Worm (Caenorhabditis elegans): ENCODE results near the gene mom-1.

Gene mom-1

DNA sequence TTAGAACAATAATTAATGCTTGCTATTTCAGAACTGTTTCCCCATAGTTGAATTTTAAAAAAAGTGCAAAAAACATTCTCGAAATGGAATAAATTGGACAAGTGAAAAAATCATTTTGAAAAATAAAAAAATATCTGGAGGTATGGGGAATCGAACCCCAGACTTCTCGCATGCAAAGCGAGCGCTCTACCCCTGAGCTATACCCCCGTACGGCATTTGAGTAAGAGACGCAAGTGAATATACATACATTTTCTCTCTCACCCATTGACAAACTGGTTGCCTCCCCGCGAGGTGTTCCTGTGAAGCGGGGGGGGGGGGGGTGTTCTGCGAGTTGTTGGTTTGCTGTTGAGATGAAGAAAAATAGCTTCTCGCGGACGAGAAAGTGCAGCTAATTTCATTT, 769 bp upstream of the mom-1 start (continued):
- TF ChIP-seq unc-62 (GFP tag; optimal IDR thresholded peaks at IDR 0.05): no peak

DNA sequence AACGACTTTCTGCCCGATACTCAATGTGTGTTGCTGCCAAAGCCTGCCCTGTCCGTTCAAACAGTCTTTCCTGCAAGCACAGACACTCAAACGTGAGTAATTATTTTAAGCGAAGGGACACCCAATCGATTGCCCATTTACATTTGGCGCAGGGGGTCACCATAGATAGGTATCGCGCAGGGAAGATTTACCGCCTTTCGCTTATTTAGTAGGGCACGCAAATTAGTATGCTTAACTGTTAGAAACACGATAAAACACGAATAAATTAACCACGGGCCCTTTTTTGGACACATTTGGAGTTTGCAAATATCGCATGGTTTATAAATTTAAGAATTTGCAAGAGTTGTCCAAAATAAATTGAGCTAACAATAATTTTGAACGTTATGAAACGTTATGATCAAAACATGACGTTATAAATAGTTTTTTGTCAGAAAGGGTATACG, 3.5 kb downstream of the mom-1 start:
- peak; percentile 99 for TF ChIP-seq sma-9 (GFP tag; optimal IDR thresholded peaks at IDR 0.05)
- TF ChIP-seq sma-9 (tag; optimal IDR thresholded peaks at IDR 0.05): peak; percentile 95
- TF ChIP-seq mab-5 (tag; optimal IDR thresholded peaks at IDR 0.05): peak; percentile 99
- TF ChIP-seq lin-13 (GFP tag; optimal IDR thresholded peaks at IDR 0.05): peak; percentile 99
- TF ChIP-seq nhr-6 (tag; optimal IDR thresholded peaks at IDR 0.05): peak; percentile 99
- peak; percentile 84 for TF ChIP-seq ztf-11 (tag; optimal IDR thresholded peaks at IDR 0.05)
- TF ChIP-seq ztf-4 (tag; optimal IDR thresholded peaks at IDR 0.05): peak; percentile 97
- TF ChIP-seq aly-2 (tag; optimal IDR thresholded peaks at IDR 0.05): peak; percentile 87
- peak; percentile 99 for TF ChIP-seq F13H6.1 (tag; optimal IDR thresholded peaks at IDR 0.05)
- peak; percentile 97 for TF ChIP-seq sem-4 (tag; optimal IDR thresholded peaks at IDR 0.05)
- peak; percentile 99 for TF ChIP-seq sma-3 (GFP tag; optimal IDR thresholded peaks at IDR 0.05)
- peak; percentile 99 for TF ChIP-seq nhr-237 (tag; optimal IDR thresholded peaks at IDR 0.05)
- TF ChIP-seq nhr-10 (tag; optimal IDR thresholded peaks at IDR 0.05): peak; percentile 99
- TF ChIP-seq unc-55 (GFP tag; optimal IDR thresholded peaks at IDR 0.05): peak; percentile 100
- peak; percentile 94 for TF ChIP-seq unc-62 (GFP tag; optimal IDR thresholded peaks at IDR 0.05)
- peak; percentile 93 for TF ChIP-seq lin-39 (tag; optimal IDR thresholded peaks at IDR 0.05)
- TF ChIP-seq gmeb-1 (tag; optimal IDR thresholded peaks at IDR 0.05): peak; percentile 96
- TF ChIP-seq alr-1 (tag; optimal IDR thresholded peaks at IDR 0.05): no peak
- TF ChIP-seq elt-3 (tag; optimal IDR thresholded peaks at IDR 0.05): peak; percentile 95
- peak; percentile 95 for TF ChIP-seq ztf-1 (GFP tag; conservative IDR thresholded peaks at IDR 0.05)
- TF ChIP-seq nhr-25 (tag; optimal IDR thresholded peaks at IDR 0.05): peak; percentile 99
- TF ChIP-seq egl-27 (tag; optimal IDR thresholded peaks at IDR 0.05): peak; percentile 99
- peak; percentile 97 for TF ChIP-seq nhr-77 (tag; optimal IDR thresholded peaks at IDR 0.05)
- TF ChIP-seq mbf-1 (tag; optimal IDR thresholded peaks at IDR 0.05): peak; percentile 77
- no peak for TF ChIP-seq nhr-23 (tag; optimal IDR thresholded peaks at IDR 0.05)
- TF ChIP-seq fos-1 (tag; optimal IDR thresholded peaks at IDR 0.05): peak; percentile 99
- peak; percentile 50 for TF ChIP-seq elt-1 (tag; optimal IDR thresholded peaks at IDR 0.05)
- peak; percentile 100 for TF ChIP-seq nhr-21 (tag; optimal IDR thresholded peaks at IDR 0.05)
- peak; percentile 88 for TF ChIP-seq ZK546.5 (tag; optimal IDR thresholded peaks at IDR 0.05)
- peak; percentile 100 for TF ChIP-seq nhr-129 (tag; optimal IDR thresholded peaks at IDR 0.05)
- peak; percentile 97 for TF ChIP-seq unc-39 (tag; optimal IDR thresholded peaks at IDR 0.05)
- TF ChIP-seq C34F6.9 (tag; optimal IDR thresholded peaks at IDR 0.05): peak; percentile 98
- TF ChIP-seq nhr-11 (tag; optimal IDR thresholded peaks at IDR 0.05): peak; percentile 76
- TF ChIP-seq mdl-1 (tag; optimal IDR thresholded peaks at IDR 0.05): peak; percentile 94 to 96
- TF ChIP-seq snpc-4 (tag; optimal IDR thresholded peaks at IDR 0.05): peak; percentile 88
- peak; percentile 99 for TF ChIP-seq ceh-16 (tag; optimal IDR thresholded peaks at IDR 0.05)
- TF ChIP-seq zag-1 (tag; optimal IDR thresholded peaks at IDR 0.05): peak; percentile 98
- TF ChIP-seq dmd-4 (tag; optimal IDR thresholded peaks at IDR 0.05): peak; percentile 81
- TF ChIP-seq ceh-82 (tag; optimal IDR thresholded peaks at IDR 0.05): peak; percentile 99
- peak; percentile 99 for TF ChIP-seq lin-11 (tag; optimal IDR thresholded peaks at IDR 0.05)
- TF ChIP-seq skn-1 (tag; optimal IDR thresholded peaks at IDR 0.05): peak; percentile 86
- peak; percentile 100 for TF ChIP-seq crh-2 (tag; optimal IDR thresholded peaks at IDR 0.05)
- peak; percentile 82 for TF ChIP-seq blmp-1 (tag; optimal IDR thresholded peaks at IDR 0.05; ENCODE audit: insufficient read depth)
- TF ChIP-seq Y55F3AM.14 (GFP tag; optimal IDR thresholded peaks at IDR 0.05): peak; percentile 95
- peak; percentile 70 for TF ChIP-seq nhr-12 (tag; optimal IDR thresholded peaks at IDR 0.05)
- peak; percentile 50 for TF ChIP-seq peb-1 (tag; optimal IDR thresholded peaks at IDR 0.05)
- peak; percentile 97 for TF ChIP-seq lsy-2 (tag; optimal IDR thresholded peaks at IDR 0.05)
- peak; percentile 81 for TF ChIP-seq R02D3.7 (tag; optimal IDR thresholded peaks at IDR 0.05)
- TF ChIP-seq ama-1 (optimal IDR thresholded peaks at IDR 0.05): peak; percentile 56
